Fruit fly (Drosophila melanogaster): Measurements from ENCODE around the gene Uch-L5.

Gene Uch-L5

DNA sequence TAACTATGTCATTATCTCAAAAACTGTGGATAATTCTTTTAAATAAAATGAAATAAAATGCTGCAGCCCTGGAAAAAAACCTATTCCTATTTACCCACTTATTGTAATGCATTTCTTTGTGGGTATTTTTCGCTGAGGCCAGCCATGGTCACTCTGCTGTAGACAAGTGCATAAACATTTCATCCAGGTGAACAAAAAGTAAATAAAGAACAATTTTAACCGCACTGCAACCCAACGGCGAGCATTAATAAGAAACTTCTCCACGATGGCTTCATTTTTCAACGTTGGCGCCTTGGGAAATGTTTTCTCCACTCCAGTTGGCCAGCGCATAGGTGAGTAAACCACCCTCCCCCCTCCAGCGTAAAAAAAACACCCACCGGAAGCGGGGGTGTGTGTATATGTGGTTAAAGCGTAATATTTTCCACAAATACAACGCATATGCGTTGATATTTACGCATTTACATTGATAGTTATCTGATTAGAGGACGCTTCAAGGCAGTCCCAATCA is 30.0 kb downstream of the Uch-L5 start, which contains the start of gene CG3529 (continued):
- no peak for TF ChIP-seq mld (GFP tag; IDR thresholded peaks at IDR 0.05; ENCODE audit: partially characterized antibody)
- TF ChIP-seq Hr51 (GFP tag; optimal IDR thresholded peaks at IDR 0.05) = peak in 1 of 2 experiments; percentile 17
- peak; percentile 61 for TF ChIP-seq CHES-1-like (GFP tag; optimal IDR thresholded peaks at IDR 0.05)
- no peak for TF ChIP-seq knrl (GFP tag; IDR thresholded peaks at IDR 0.05; ENCODE audit: partially characterized antibody)
- peak; percentile 7 for TF ChIP-seq nau (GFP tag; optimal IDR thresholded peaks at IDR 0.05)
- TF ChIP-seq CG13424 (tag; optimal IDR thresholded peaks at IDR 0.05) = peak; percentile 47
- TF ChIP-seq gfzf (GFP tag; optimal IDR thresholded peaks at IDR 0.05) = peak; percentile 92
- no peak for TF ChIP-seq CG12744 (GFP tag; optimal IDR thresholded peaks at IDR 0.05)
- TF ChIP-seq luna (GFP tag; optimal IDR thresholded peaks at IDR 0.05) = no peak
- no peak for TF ChIP-seq Hr78 (GFP tag; optimal IDR thresholded peaks at IDR 0.05)
- TF ChIP-seq pnt (GFP tag; optimal IDR thresholded peaks at IDR 0.05) = no peak
- peak; percentile 29 for TF ChIP-seq CG30403 (GFP tag; optimal IDR thresholded peaks at IDR 0.05)
- peak; percentile 44 for TF ChIP-seq kah (GFP tag; optimal IDR thresholded peaks at IDR 0.05)
- peak; percentile 10 for TF ChIP-seq CG12236 (GFP tag; optimal IDR thresholded peaks at IDR 0.05)
- TF ChIP-seq CG15601 (tag; optimal IDR thresholded peaks at IDR 0.05) = peak; percentile 45
- peak; percentile 21 for TF ChIP-seq CG12769 (tag; optimal IDR thresholded peaks at IDR 0.05)
- peak; percentile 8 for TF ChIP-seq Xbp1 (GFP tag; optimal IDR thresholded peaks at IDR 0.05)
- TF ChIP-seq sob (GFP tag; IDR thresholded peaks at IDR 0.05) = no peak
- TF ChIP-seq CoRest (tag; optimal IDR thresholded peaks at IDR 0.05) = peak; percentile 49
- peak; percentile 62 for TF ChIP-seq kni (GFP tag; optimal IDR thresholded peaks at IDR 0.05)
- no peak for TF ChIP-seq GATAe (GFP tag; conservative IDR thresholded peaks at IDR 0.05)
- peak; percentile 23 for TF ChIP-seq Atf3 (GFP tag; optimal IDR thresholded peaks at IDR 0.05)
- no peak for TF ChIP-seq CG11456 (GFP tag; IDR thresholded peaks at IDR 0.05)
- TF ChIP-seq CG4424 (GFP tag; optimal IDR thresholded peaks at IDR 0.05) = peak; percentile 16
- TF ChIP-seq Vsx1 (GFP tag; optimal IDR thresholded peaks at IDR 0.05) = no peak
- TF ChIP-seq Ets97D (GFP tag; optimal IDR thresholded peaks at IDR 0.05) = peak; percentile 67
- peak; percentile 9 for TF ChIP-seq Spps (tag; optimal IDR thresholded peaks at IDR 0.05)
- TF ChIP-seq CG11504 (tag; optimal IDR thresholded peaks at IDR 0.05) = peak; percentile 45
- peak; percentile 59 for TF ChIP-seq CG3995 (GFP tag; optimal IDR thresholded peaks at IDR 0.05)
- peak; percentile 47 for TF ChIP-seq BEAF-32 (GFP tag; optimal IDR thresholded peaks at IDR 0.05)
- TF ChIP-seq CG2116 (GFP tag; optimal IDR thresholded peaks at IDR 0.05) = peak; percentile 53
- peak; percentile 59 for TF ChIP-seq Meics (GFP tag; optimal IDR thresholded peaks at IDR 0.05)
- TF ChIP-seq CrebB (tag; optimal IDR thresholded peaks at IDR 0.05) = peak; percentile 3
- no peak for TF ChIP-seq CG17328 (GFP tag; IDR thresholded peaks at IDR 0.05)
- TF ChIP-seq CG13296 (GFP tag; optimal IDR thresholded peaks at IDR 0.05) = no peak
- TF ChIP-seq CG17568 (GFP tag; optimal IDR thresholded peaks at IDR 0.05) = peak; percentile 14
- peak; percentile 69 for TF ChIP-seq pzg (GFP tag; optimal IDR thresholded peaks at IDR 0.05)
- TF ChIP-seq CG34422 (GFP tag; IDR thresholded peaks at IDR 0.05) = peak; percentile 44; the same call in 1 of the 3 replicates
- TF ChIP-seq klu (GFP tag; IDR thresholded peaks at IDR 0.05) = peak; percentile 72
- peak; percentile 36 for TF ChIP-seq gem (tag; optimal IDR thresholded peaks at IDR 0.05)
- no peak for TF ChIP-seq HLHmδ (GFP tag; optimal IDR thresholded peaks at IDR 0.05)
- TF ChIP-seq Dref (GFP tag; IDR thresholded peaks at IDR 0.05) = no peak
- peak; percentile 20 for TF ChIP-seq CG15696 (tag; optimal IDR thresholded peaks at IDR 0.05)
- TF ChIP-seq cad (GFP tag; optimal IDR thresholded peaks at IDR 0.05) = no peak
- no peak for TF ChIP-seq twi (tag; optimal IDR thresholded peaks at IDR 0.05)
- no peak for TF ChIP-seq tll (GFP tag; optimal IDR thresholded peaks at IDR 0.05)
- peak; percentile 75 for TF ChIP-seq row (GFP tag; IDR thresholded peaks at IDR 0.05)
- no peak for TF ChIP-seq dmrt11E (tag; optimal IDR thresholded peaks at IDR 0.05)
- TF ChIP-seq tin (GFP tag; optimal IDR thresholded peaks at IDR 0.05) = peak; percentile 3
